Fruit fly (Drosophila melanogaster) whole organism, embryonic: ENCODE results near the gene CG3434.

Experiments used
- Antp ChIP-seq: fragments of 200-800 bp; sonication (Bioruptor generic); optimal IDR thresholded peaks from 3 replicates; lab custom pipeline; 2016; ENCODE audit warnings: missing biosample characterization, missing genetic modification characterization
- CG11085 ChIP-seq: fragments of 200-800 bp; sonication (Bioruptor generic); IDR thresholded peaks from 2 replicates; pipeline ENCODE4 v1.3.6; 2022; ENCODE audit warnings: missing biosample characterization, missing genetic modification characterization
- CG11247 ChIP-seq: fragments of 200-800 bp; sonication (Bioruptor generic); IDR thresholded peaks from 2 replicates; pipeline ENCODE4 v1.3.6; 2022; ENCODE audit warnings: missing biosample characterization, missing genetic modification characterization
- CG12942 ChIP-seq: fragments of 200-800 bp; sonication (Bioruptor generic); optimal IDR thresholded peaks from 3 replicates; lab custom pipeline; 2016; ENCODE audit warnings: missing biosample characterization, missing genetic modification characterization
- CG14014 ChIP-seq: fragments of 200-800 bp; sonication (Bioruptor generic); IDR thresholded peaks from 2 replicates; pipeline ENCODE4 v1.3.6; 2022; ENCODE audit warnings: missing biosample characterization, missing genetic modification characterization
- CG15269 ChIP-seq: fragments of 200-800 bp; sonication (Bioruptor generic); optimal IDR thresholded peaks from 2 replicates; lab custom pipeline; 2018; ENCODE audit warnings: missing biosample characterization, mild to moderate bottlenecking, missing genetic modification characterization, moderate library complexity
- CG15514 ChIP-seq: fragments of 200-800 bp; sonication (Bioruptor generic); optimal IDR thresholded peaks from 3 replicates; lab custom pipeline; 2017; ENCODE audit warnings: missing biosample characterization, missing genetic modification characterization, mild to moderate bottlenecking, moderate library complexity, missing genetic modification reagents
- CG2120 ChIP-seq: fragments of 200-800 bp; sonication (Bioruptor generic); optimal IDR thresholded peaks from 3 replicates; lab custom pipeline; 2016; ENCODE audit warnings: missing biosample characterization, missing genetic modification characterization
- CG32532 ChIP-seq: fragments of 200-800 bp; sonication (Bioruptor generic); IDR thresholded peaks from 2 replicates; pipeline ENCODE4 v1.3.6; 2022; ENCODE audit warnings: missing biosample characterization, missing genetic modification characterization
- CG34224 ChIP-seq: fragments of 200-800 bp; sonication (Bioruptor generic); IDR thresholded peaks from 3 replicates; pipeline ENCODE4 v1.3.6; 2022; ENCODE audit warnings: missing biosample characterization, missing genetic modification characterization; ENCODE audit not compliant: partially characterized antibody
- CG34422 ChIP-seq: fragments of 200-800 bp; sonication (Bioruptor generic); IDR thresholded peaks from 3 replicates; pipeline ENCODE4 v1.3.6; 2022; ENCODE audit warnings: missing biosample characterization, missing genetic modification characterization
- CG3847 ChIP-seq: fragments of 200-800 bp; sonication (Bioruptor generic); IDR thresholded peaks from 2 replicates; pipeline ENCODE4 v1.3.6; 2022; ENCODE audit warnings: missing biosample characterization, missing genetic modification characterization
- CG7745 ChIP-seq: fragments of 200-800 bp; sonication (Bioruptor generic); optimal IDR thresholded peaks from 2 replicates; lab custom pipeline; 2018; ENCODE audit warnings: missing biosample characterization, mild to moderate bottlenecking, missing genetic modification characterization, moderate library complexity
- CG9609 ChIP-seq: fragments of 200-800 bp; sonication (Bioruptor generic); optimal IDR thresholded peaks from 3 replicates; lab custom pipeline; 2016; ENCODE audit warnings: missing biosample characterization, missing genetic modification characterization
- CHES-1-like ChIP-seq: fragments of 200-800 bp; sonication (Bioruptor generic); optimal IDR thresholded peaks from 2 replicates; lab custom pipeline; 2016; ENCODE audit warnings: missing biosample characterization, missing genetic modification characterization
- CrebB ChIP-seq: fragments of 200-800 bp; sonication (Bioruptor generic); optimal IDR thresholded peaks from 3 replicates; lab custom pipeline; 2018; ENCODE audit warnings: missing biosample characterization, mild to moderate bottlenecking, missing genetic modification characterization
- Deaf1 ChIP-seq: fragments of 200-800 bp; optimal IDR thresholded peaks from 3 replicates; lab custom pipeline; 2019; ENCODE audit warnings: missing biosample characterization, mild to moderate bottlenecking, missing genetic modification characterization, moderate library complexity
- Elba2 ChIP-seq: fragments of 200-800 bp; sonication (Bioruptor generic); optimal IDR thresholded peaks from 3 replicates; lab custom pipeline; 2016; ENCODE audit warnings: missing biosample characterization, missing genetic modification characterization
- Ets65A ChIP-seq: fragments of 200-800 bp; sonication (Bioruptor generic); peaks from one replicate; lab custom pipeline; 2016; ENCODE audit warnings: missing biosample characterization, missing genetic modification characterization
- Fer3 ChIP-seq: fragments of 200-800 bp; sonication (Bioruptor generic); optimal IDR thresholded peaks from 2 replicates; lab custom pipeline; 2018; ENCODE audit warnings: missing biosample characterization, mild to moderate bottlenecking, missing genetic modification characterization, moderate library complexity
- NC2α ChIP-seq: fragments of 200-800 bp; sonication (Bioruptor generic); optimal IDR thresholded peaks from 2 replicates; lab custom pipeline; 2016; ENCODE audit warnings: missing biosample characterization, missing genetic modification characterization
- Nf-YC ChIP-seq: fragments of 200-800 bp; optimal IDR thresholded peaks from 3 replicates; lab custom pipeline; 2019; ENCODE audit warnings: missing biosample characterization, mild to moderate bottlenecking, missing genetic modification characterization, moderate library complexity
- NfI ChIP-seq: fragments of 200-800 bp; sonication (Bioruptor generic); optimal IDR thresholded peaks from 3 replicates; lab custom pipeline; 2018; ENCODE audit warnings: missing biosample characterization, mild to moderate bottlenecking, missing genetic modification characterization, moderate library complexity
- Oli ChIP-seq: fragments of 200-800 bp; sonication (Bioruptor generic); optimal IDR thresholded peaks from 2 replicates; lab custom pipeline; 2018; ENCODE audit warnings: missing biosample characterization, mild to moderate bottlenecking, missing genetic modification characterization, moderate library complexity
- Poxn ChIP-seq: fragments of 200-800 bp; sonication (Bioruptor generic); IDR thresholded peaks from 2 replicates; pipeline ENCODE4 v1.3.6; 2022; ENCODE audit warnings: missing biosample characterization, missing genetic modification characterization
- Rfx ChIP-seq: fragments of 200-800 bp; sonication (Bioruptor generic); IDR thresholded peaks from 2 replicates; pipeline ENCODE4 v1.3.6; 2022; ENCODE audit warnings: missing biosample characterization, missing genetic modification characterization
- Sin3A ChIP-seq: fragments of >200 bp; optimal IDR thresholded peaks from 2 replicates; lab custom pipeline; 2018
- Sry-δ ChIP-seq: fragments of 200-800 bp; sonication (Bioruptor generic); optimal IDR thresholded peaks from 2 replicates; lab custom pipeline; 2016; ENCODE audit warnings: missing biosample characterization, missing genetic modification characterization
- Taf1 ChIP-seq: fragments of 200-800 bp; sonication (Bioruptor generic); IDR thresholded peaks from 2 replicates; pipeline ENCODE4 v1.3.6; 2022; ENCODE audit warnings: missing biosample characterization, missing genetic modification characterization
- Xbp1 ChIP-seq: fragments of 200-800 bp; sonication (Bioruptor generic); optimal IDR thresholded peaks from 3 replicates; lab custom pipeline; 2016; ENCODE audit warnings: missing biosample characterization, mild to moderate bottlenecking, missing genetic modification characterization
- abd-A ChIP-seq: fragments of 200-800 bp; sonication (Bioruptor generic); optimal IDR thresholded peaks from 3 replicates; lab custom pipeline; 2019; ENCODE audit warnings: missing biosample characterization, mild to moderate bottlenecking, missing genetic modification characterization, moderate library complexity
- caup ChIP-seq: fragments of 200-800 bp; sonication (Bioruptor generic); optimal IDR thresholded peaks from 3 replicates; lab custom pipeline; 2017; ENCODE audit warnings: missing biosample characterization, mild to moderate bottlenecking, missing genetic modification characterization, moderate library complexity; ENCODE audit not compliant: severe bottlenecking
- dpn ChIP-seq, 2 experiments: fragments of 200-800 bp; sonication (Bioruptor generic); optimal IDR thresholded peaks; 3 replicates each; lab custom pipeline; 2016; ENCODE audit warnings: missing biosample characterization in 2 of 2, missing genetic modification characterization in 2 of 2
- esg ChIP-seq: fragments of 200-800 bp; sonication (Bioruptor generic); conservative IDR thresholded peaks from 2 replicates; pipeline ENCODE4 v1.3.6; 2022; ENCODE audit warnings: missing biosample characterization, missing genetic modification characterization
- gcm2 ChIP-seq: fragments of 200-800 bp; sonication (Bioruptor generic); optimal IDR thresholded peaks from 2 replicates; lab custom pipeline; 2016; ENCODE audit warnings: missing biosample characterization, missing genetic modification characterization
- grn ChIP-seq: fragments of 200-800 bp; sonication (Bioruptor generic); optimal IDR thresholded peaks from 3 replicates; lab custom pipeline; 2017; ENCODE audit warnings: missing biosample characterization, missing genetic modification characterization
- hbn ChIP-seq: fragments of 200-800 bp; sonication (Bioruptor generic); IDR thresholded peaks from 2 replicates; pipeline ENCODE4 v1.3.6; 2022; ENCODE audit warnings: missing biosample characterization, missing genetic modification characterization; ENCODE audit not compliant: partially characterized antibody
- hkb ChIP-seq, 2 experiments: fragments of 200-800 bp in 1 of 2; fragments of >200 bp in 1 of 2; sonication (Bioruptor generic) in 1 of 2; IDR thresholded peaks in 1 of 2; optimal IDR thresholded peaks in 1 of 2; 2 replicates each; pipeline versions ENCODE4 v1.3.6 to Lab custom; 2017 to 2022; ENCODE audit warnings: missing biosample characterization in 1 of 2, missing genetic modification characterization in 1 of 2
- ind ChIP-seq: fragments of 200-800 bp; sonication (Bioruptor generic); optimal IDR thresholded peaks from 3 replicates; lab custom pipeline; 2016; ENCODE audit warnings: missing biosample characterization, missing genetic modification characterization
- jigr1 ChIP-seq: fragments of 200-800 bp; sonication (Bioruptor generic); IDR thresholded peaks from 3 replicates; pipeline ENCODE4 v1.3.6; 2022; ENCODE audit warnings: missing biosample characterization, missing genetic modification characterization
- lov ChIP-seq, 2 experiments: fragments of 200-800 bp in 1 of 2; fragments of >200 bp in 1 of 2; sonication (Bioruptor generic) in 1 of 2; IDR thresholded peaks in 1 of 2; optimal IDR thresholded peaks in 1 of 2; 2 replicates in 1 of 2; 3 replicates in 1 of 2; pipeline versions ENCODE4 v1.3.6 to Lab custom; 2017 to 2022; ENCODE audit warnings: missing biosample characterization in 1 of 2, missing genetic modification characterization in 1 of 2
- nom ChIP-seq: fragments of 200-800 bp; sonication (Bioruptor generic); optimal IDR thresholded peaks from 2 replicates; lab custom pipeline; 2017; ENCODE audit warnings: missing biosample characterization, missing genetic modification characterization, mild to moderate bottlenecking, moderate library complexity, missing genetic modification reagents
- p53 ChIP-seq: fragments of 200-800 bp; sonication (Bioruptor generic); optimal IDR thresholded peaks from 2 replicates; lab custom pipeline; 2016; ENCODE audit warnings: missing biosample characterization, missing genetic modification characterization
- pan ChIP-seq, 4 experiments: fragments of >200 bp in 3 of 4; fragments of 200-800 bp in 1 of 4; sonication (Bioruptor generic) in 1 of 4; optimal IDR thresholded peaks in 3 of 4; IDR thresholded peaks in 1 of 4; 2 replicates each; pipeline versions ENCODE4 v1.3.6 to Lab custom; 2017 to 2022; ENCODE audit warnings: missing biosample characterization in 2 of 4, missing genetic modification characterization in 2 of 4, mixed read lengths in 1 of 4
- pita ChIP-seq: fragments of 200-800 bp; sonication (Bioruptor generic); optimal IDR thresholded peaks from 2 replicates; lab custom pipeline; 2017; ENCODE audit warnings: missing biosample characterization, mild to moderate bottlenecking, missing genetic modification characterization
- toy ChIP-seq: fragments of 200-800 bp; sonication (Bioruptor generic); IDR thresholded peaks from 2 replicates; pipeline ENCODE4 v1.3.6; 2022; ENCODE audit warnings: missing biosample characterization, missing genetic modification characterization
- tx ChIP-seq: fragments of 200-800 bp; sonication (Bioruptor generic); optimal IDR thresholded peaks from 2 replicates; lab custom pipeline; 2016; ENCODE audit warnings: missing biosample characterization, missing genetic modification characterization
- unpg ChIP-seq: fragments of 200-800 bp; sonication (Bioruptor generic); optimal IDR thresholded peaks from 3 replicates; lab custom pipeline; 2018; ENCODE audit warnings: missing biosample characterization, mild to moderate bottlenecking, missing genetic modification characterization, moderate library complexity
- z ChIP-seq: fragments of 200-800 bp; sonication (Bioruptor generic); IDR thresholded peaks from 3 replicates; pipeline ENCODE4 v1.3.6; 2022; ENCODE audit warnings: missing biosample characterization, missing genetic modification characterization

The CG3434 gene

DNA sequence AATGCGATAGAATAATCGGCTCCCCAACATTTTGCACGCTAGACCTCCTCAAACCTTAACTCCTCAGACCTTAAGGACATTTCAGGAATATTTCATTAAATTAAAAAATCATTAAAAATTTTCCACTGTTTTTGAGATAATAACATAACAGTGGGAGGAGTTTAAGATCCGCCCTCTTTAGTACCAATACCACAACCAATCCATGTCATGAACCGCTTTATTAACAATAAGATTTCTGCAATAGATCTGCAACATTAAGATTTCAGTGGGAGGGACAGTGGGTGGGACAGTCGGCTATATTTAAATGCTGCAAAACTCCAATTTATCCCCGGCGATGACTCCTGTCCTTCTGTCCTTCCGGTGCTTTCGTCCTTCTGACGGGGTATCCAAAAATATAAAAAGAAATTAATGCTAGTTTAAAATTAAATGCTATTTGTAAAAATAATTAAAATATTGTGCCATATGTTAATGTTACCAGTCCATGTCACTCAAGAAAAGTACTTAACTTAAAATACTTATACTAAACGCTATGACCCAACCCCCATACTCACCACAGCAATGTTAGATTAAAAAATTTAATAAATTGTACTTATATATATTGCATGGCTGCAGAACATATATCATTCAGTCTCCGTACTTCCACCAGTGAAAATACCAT, 17.8 kb downstream of the CG3434 start, which contains the start of gene Srg3 (continued):
- TF ChIP-seq caup (GFP tag; lab: Kevin White, UChicago) (no peak), CG34422 (GFP tag; lab: Robert Waterston, UW) (no peak), CG7745 (tag; lab: Kevin White, UChicago) (no peak), z (GFP tag; lab: Robert Waterston, UW) (no peak), CG2120 (GFP tag; lab: Kevin White, UChicago) (no peak), Antp (GFP tag; lab: Kevin White, UChicago) (no peak), CG12942 (GFP tag; lab: Kevin White, UChicago) (no peak), CG15269 (no peak), CG32532 (GFP tag; lab: Robert Waterston, UW) (no peak), CG14014 (0 out of 2 replicates have a peak, but pooled peaks have one; percentile 6), hkb (optimal IDR thresholded peaks at IDR 0.05; lab: Kevin White, UChicago) (peak; percentile 53), hkb (GFP tag; IDR thresholded peaks at IDR 0.05; lab: Robert Waterston, UW) (0 out of 2 replicates have a peak, but pooled peaks have one; percentile 6), Sin3A (lab: Kevin White, UChicago) (no peak), Taf1 (no peak), ind (GFP tag; lab: Kevin White, UChicago) (no peak), CG9609 (no peak), Rfx (0 out of 2 replicates have a peak, but pooled peaks have one; percentile 4), NfI (GFP tag; lab: Kevin White, UChicago) (no peak), p53 (GFP tag; lab: Kevin White, UChicago) (no peak), CrebB (tag; lab: Kevin White, UChicago) (no peak), unpg (no peak), CG3847 (GFP tag; lab: Robert Waterston, UW) (no peak), lov (optimal IDR thresholded peaks at IDR 0.05; lab: Kevin White, UChicago) (no peak), lov (GFP tag; IDR thresholded peaks at IDR 0.05; lab: Robert Waterston, UW) (no peak), jigr1 (no peak), nom (GFP tag; lab: Kevin White, UChicago) (no peak), CG34224 (GFP tag; lab: Robert Waterston, UW) (no peak), CG11247 (GFP tag; lab: Robert Waterston, UW) (no peak), toy (no peak), pan (optimal IDR thresholded peaks at IDR 0.05; lab: Kevin White, UChicago) (no peak), pan (GFP tag; optimal IDR thresholded peaks at IDR 0.05 in 1 of 2, IDR thresholded peaks at IDR 0.05 in 1 of 2) (no peak), Poxn (GFP tag; lab: Robert Waterston, UW) (no peak), Oli (tag; lab: Kevin White, UChicago) (no peak), Elba2 (peak; percentile 86), Ets65A (GFP tag; lab: Kevin White, UChicago) (no peak), esg (GFP tag; lab: Robert Waterston, UW) (peak; percentile 11; the same call in 1 of the 2 replicates), dpn (GFP tag; optimal IDR thresholded peaks at IDR 0.05; lab: Kevin White, UChicago) (no peak), Xbp1 (GFP tag; lab: Kevin White, UChicago) (no peak), abd-A (tag; lab: Kevin White, UChicago) (no peak), NC2α (GFP tag; lab: Kevin White, UChicago) (no peak), Deaf1 (tag; lab: Kevin White, UChicago) (no peak), CG11085 (GFP tag; lab: Robert Waterston, UW) (no peak), CG15514 (GFP tag; lab: Kevin White, UChicago) (no peak), tx (GFP tag; lab: Kevin White, UChicago) (no peak), gcm2 (GFP tag; lab: Kevin White, UChicago) (no peak), Fer3 (no peak), hbn (GFP tag; lab: Robert Waterston, UW) (no peak), CHES-1-like (no peak), grn (GFP tag; lab: Kevin White, UChicago) (no peak), Nf-YC (no peak), Sry-δ (GFP tag; lab: Kevin White, UChicago) (no peak), pita (GFP tag; lab: Kevin White, UChicago) (peak; percentile 20)
